Worm (Caenorhabditis elegans) whole organism, L3 larva: Measurements from ENCODE around the gene Y102F5A.1.

Experiments used
- ama-1 ChIP-seq: fragments of 150-350 bp; optimal IDR thresholded peaks from 2 replicates; lab custom pipeline; 2018
- ceh-82 ChIP-seq: fragments of 150-350 bp; optimal IDR thresholded peaks from 2 replicates; lab custom pipeline; 2014; ENCODE audit warnings: missing biosample characterization, missing genetic modification characterization
- elt-1 ChIP-seq: fragments of 150-350 bp; optimal IDR thresholded peaks from 2 replicates; lab custom pipeline; 2014; ENCODE audit warnings: missing biosample characterization, missing genetic modification characterization
- elt-3 ChIP-seq, 3 experiments: fragments of 150-350 bp in 1 of 3; sonication (generic microtip) in 2 of 3; optimal IDR thresholded peaks; 2 replicates in 2 of 3; 4 replicates in 1 of 3; lab custom pipeline; 2014 to 2017; ENCODE audit warnings: missing biosample characterization in 3 of 3, missing genetic modification characterization in 3 of 3
- fos-1 ChIP-seq: fragments of 150-350 bp; optimal IDR thresholded peaks from 2 replicates; lab custom pipeline; 2014; ENCODE audit warnings: missing biosample characterization, missing genetic modification characterization
- mdl-1 ChIP-seq: fragments of 150-350 bp; optimal IDR thresholded peaks from 2 replicates; lab custom pipeline; 2014; ENCODE audit warnings: missing biosample characterization, missing genetic modification characterization
- nhr-12 ChIP-seq: fragments of 150-350 bp; optimal IDR thresholded peaks from 2 replicates; lab custom pipeline; 2014; ENCODE audit warnings: missing biosample characterization, missing genetic modification characterization
- nhr-23 ChIP-seq: fragments of 150-350 bp; optimal IDR thresholded peaks from 2 replicates; lab custom pipeline; 2014; ENCODE audit warnings: missing biosample characterization, missing genetic modification reagents, missing genetic modification characterization
- pha-4 ChIP-seq: fragments of 150-350 bp; optimal IDR thresholded peaks from 2 replicates; lab custom pipeline; 2014; ENCODE audit warnings: missing biosample characterization, missing genetic modification reagents, missing genetic modification characterization
- tbx-2 ChIP-seq: sonication (generic microtip); optimal IDR thresholded peaks from 2 replicates; lab custom pipeline; 2016; ENCODE audit warnings: mild to moderate bottlenecking, missing genetic modification characterization, missing compliant biosample characterization
- unc-39 ChIP-seq: sonication (generic microtip); optimal IDR thresholded peaks from 4 replicates; lab custom pipeline; 2017; ENCODE audit warnings: missing biosample characterization, missing genetic modification characterization
- unc-62 ChIP-seq: fragments of 150-350 bp; sonication (generic microtip); optimal IDR thresholded peaks from 4 replicates; lab custom pipeline; 2014; ENCODE audit warnings: missing biosample characterization, missing genetic modification reagents, missing genetic modification characterization
- zag-1 ChIP-seq: fragments of 150-350 bp; optimal IDR thresholded peaks from 2 replicates; lab custom pipeline; 2014; ENCODE audit warnings: missing biosample characterization, missing genetic modification characterization
- ztf-4 ChIP-seq: fragments of 150-350 bp; optimal IDR thresholded peaks from 2 replicates; lab custom pipeline; 2014; ENCODE audit warnings: missing biosample characterization, missing genetic modification characterization

ce11 chrX:11732752-11733151 lies 51.4 kb downstream of the Y102F5A.1 start:
- no peak for TF ChIP-seq elt-1
- TF ChIP-seq pha-4 (tag; lab: Kevin White, UChicago), result no peak
- TF ChIP-seq fos-1 (tag; lab: Kevin White, UChicago), result no peak
- no peak for TF ChIP-seq unc-39 (tag; lab: Kevin White, UChicago)
- TF ChIP-seq ama-1, result no peak
- TF ChIP-seq mdl-1 (tag; lab: Kevin White, UChicago), result no peak
- TF ChIP-seq nhr-12 (tag; lab: Kevin White, UChicago), result no peak
- no peak for TF ChIP-seq zag-1
- TF ChIP-seq ceh-82 (tag; lab: Kevin White, UChicago), result no peak
- no peak for TF ChIP-seq nhr-23 (tag; lab: Kevin White, UChicago)
- TF ChIP-seq elt-3 (tag; optimal IDR thresholded peaks at IDR 0.05; lab: Kevin White, UChicago), result no peak
- TF ChIP-seq tbx-2 (tag; lab: Kevin White, UChicago), result no peak
- no peak for TF ChIP-seq unc-62
- TF ChIP-seq ztf-4 (tag; lab: Kevin White, UChicago), result no peak
